Fruit fly (Drosophila melanogaster) whole organism, embryonic: ENCODE measurements around the gene CG44261.

Source experiments
- Atf-2 ChIP-seq: fragments of 200-800 bp; sonication (Bioruptor generic); optimal IDR thresholded peaks from 2 replicates; lab custom pipeline; 2016; ENCODE audit warnings: missing biosample characterization, missing genetic modification characterization
- B-H1 ChIP-seq: fragments of 200-800 bp; sonication (Bioruptor generic); IDR thresholded peaks from 3 replicates; pipeline ENCODE4 v1.3.6; 2022; ENCODE audit warnings: missing biosample characterization, missing genetic modification characterization
- BtbVII ChIP-seq: fragments of 200-800 bp; sonication (Bioruptor generic); optimal IDR thresholded peaks from 3 replicates; lab custom pipeline; 2017; ENCODE audit warnings: missing biosample characterization, mild to moderate bottlenecking, missing genetic modification characterization
- CG12104 ChIP-seq: fragments of 200-800 bp; sonication (Bioruptor generic); optimal IDR thresholded peaks from 3 replicates; lab custom pipeline; 2016; ENCODE audit warnings: missing biosample characterization, missing genetic modification characterization
- CG12236 ChIP-seq: fragments of 200-800 bp; sonication (Bioruptor generic); optimal IDR thresholded peaks from 2 replicates; lab custom pipeline; 2016; ENCODE audit warnings: missing biosample characterization, missing genetic modification characterization
- CG12942 ChIP-seq: fragments of 200-800 bp; sonication (Bioruptor generic); optimal IDR thresholded peaks from 3 replicates; lab custom pipeline; 2016; ENCODE audit warnings: missing biosample characterization, missing genetic modification characterization
- CG17359 ChIP-seq: fragments of 200-800 bp; sonication (Bioruptor generic); optimal IDR thresholded peaks from 3 replicates; lab custom pipeline; 2018; ENCODE audit warnings: missing biosample characterization, mild to moderate bottlenecking, missing genetic modification characterization, moderate library complexity
- CG1792 ChIP-seq: fragments of 200-800 bp; sonication (Bioruptor generic); optimal IDR thresholded peaks from 2 replicates; lab custom pipeline; 2016; ENCODE audit warnings: missing biosample characterization, missing genetic modification characterization
- CG18011 ChIP-seq: fragments of 200-800 bp; sonication (Bioruptor generic); optimal IDR thresholded peaks from 2 replicates; lab custom pipeline; 2017; ENCODE audit warnings: missing biosample characterization, missing genetic modification characterization, mild to moderate bottlenecking, moderate library complexity, missing genotype
- CG1832 ChIP-seq: fragments of 200-800 bp; sonication (Bioruptor generic); optimal IDR thresholded peaks from 2 replicates; lab custom pipeline; 2017; ENCODE audit warnings: missing biosample characterization, mild to moderate bottlenecking, missing genetic modification characterization, inconsistent platforms
- CG2129 ChIP-seq: fragments of 200-800 bp; sonication (Bioruptor generic); IDR thresholded peaks from 2 replicates; pipeline ENCODE4 v1.3.6; 2022; ENCODE audit warnings: missing biosample characterization, missing genetic modification characterization; ENCODE audit not compliant: partially characterized antibody
- CG2712 ChIP-seq: fragments of 200-800 bp; optimal IDR thresholded peaks from 3 replicates; lab custom pipeline; 2019; ENCODE audit warnings: missing biosample characterization, mild to moderate bottlenecking, missing genetic modification characterization, moderate library complexity
- CG30403 ChIP-seq: fragments of 200-800 bp; sonication (Bioruptor generic); optimal IDR thresholded peaks from 3 replicates; lab custom pipeline; 2016; ENCODE audit warnings: missing biosample characterization, missing genetic modification characterization
- CG31441 ChIP-seq: fragments of 200-800 bp; sonication (Bioruptor generic); IDR thresholded peaks from 2 replicates; pipeline ENCODE4 v1.3.6; 2022; ENCODE audit warnings: missing biosample characterization, missing genetic modification characterization
- CG32767 ChIP-seq: fragments of 200-800 bp; sonication (Bioruptor generic); IDR thresholded peaks from 2 replicates; pipeline ENCODE4 v1.3.6; 2022; ENCODE audit warnings: missing biosample characterization, missing genetic modification characterization
- CG32772 ChIP-seq: fragments of 200-800 bp; sonication (Bioruptor generic); IDR thresholded peaks from 2 replicates; pipeline ENCODE4 v1.3.6; 2022; ENCODE audit warnings: missing biosample characterization, missing genetic modification characterization
- CG3407 ChIP-seq: fragments of 200-800 bp; sonication (Bioruptor generic); optimal IDR thresholded peaks from 2 replicates; lab custom pipeline; 2018; ENCODE audit warnings: missing biosample characterization, mild to moderate bottlenecking, missing genetic modification characterization
- CG34376 ChIP-seq: fragments of 200-800 bp; sonication (Bioruptor generic); optimal IDR thresholded peaks from 2 replicates; lab custom pipeline; 2018; ENCODE audit warnings: missing biosample characterization, mild to moderate bottlenecking, missing genetic modification characterization
- CG3838 ChIP-seq: fragments of 200-800 bp; sonication (Bioruptor generic); optimal IDR thresholded peaks from 3 replicates; lab custom pipeline; 2016; ENCODE audit warnings: missing biosample characterization, missing genetic modification characterization
- CG4360 ChIP-seq: fragments of 200-800 bp; sonication (Bioruptor generic); IDR thresholded peaks from 2 replicates; pipeline ENCODE4 v1.3.6; 2022; ENCODE audit warnings: missing biosample characterization, missing genetic modification characterization
- CG6175 ChIP-seq: fragments of 200-800 bp; sonication (Bioruptor generic); IDR thresholded peaks from 3 replicates; pipeline ENCODE4 v1.3.6; 2022; ENCODE audit warnings: missing biosample characterization, missing genetic modification characterization
- CG7271 ChIP-seq: fragments of 200-800 bp; sonication (Bioruptor generic); optimal IDR thresholded peaks from 2 replicates; lab custom pipeline; 2018; ENCODE audit warnings: missing biosample characterization, mild to moderate bottlenecking, missing genetic modification characterization, moderate library complexity
- CG7745 ChIP-seq: fragments of 200-800 bp; sonication (Bioruptor generic); optimal IDR thresholded peaks from 2 replicates; lab custom pipeline; 2018; ENCODE audit warnings: missing biosample characterization, mild to moderate bottlenecking, missing genetic modification characterization, moderate library complexity
- CG8089 ChIP-seq: fragments of 200-800 bp; sonication (Bioruptor generic); optimal IDR thresholded peaks from 3 replicates; lab custom pipeline; 2016; ENCODE audit warnings: missing biosample characterization, missing genetic modification characterization
- CkIIα-i1 ChIP-seq: fragments of 200-800 bp; sonication (Bioruptor generic); IDR thresholded peaks from 2 replicates; pipeline ENCODE4 v1.3.6; 2022; ENCODE audit warnings: missing biosample characterization, missing genetic modification characterization
- Fer2 ChIP-seq: fragments of 200-800 bp; sonication (Bioruptor generic); optimal IDR thresholded peaks from 2 replicates; lab custom pipeline; 2018; ENCODE audit warnings: missing biosample characterization, mild to moderate bottlenecking, missing genetic modification characterization, moderate library complexity
- HLH54F ChIP-seq: fragments of 200-800 bp; sonication (Bioruptor generic); optimal IDR thresholded peaks from 3 replicates; lab custom pipeline; 2016; ENCODE audit warnings: missing biosample characterization, missing genetic modification characterization
- MESR4 ChIP-seq: fragments of 200-800 bp; sonication (Bioruptor generic); optimal IDR thresholded peaks from 2 replicates; lab custom pipeline; 2018; ENCODE audit warnings: missing biosample characterization, mild to moderate bottlenecking, missing genetic modification characterization, moderate library complexity
- MTF-1 ChIP-seq: fragments of 200-800 bp; sonication (Bioruptor generic); optimal IDR thresholded peaks from 2 replicates; lab custom pipeline; 2018; ENCODE audit warnings: missing biosample characterization, mild to moderate bottlenecking, missing genetic modification characterization, borderline replicate concordance
- NC2β ChIP-seq: fragments of 200-800 bp; sonication (Bioruptor generic); optimal IDR thresholded peaks from 2 replicates; lab custom pipeline; 2016; ENCODE audit warnings: missing biosample characterization, missing genetic modification characterization
- TFAM ChIP-seq: fragments of 200-800 bp; sonication (Bioruptor generic); optimal IDR thresholded peaks from 2 replicates; lab custom pipeline; 2017; ENCODE audit warnings: missing biosample characterization, missing genetic modification characterization, inconsistent platforms
- Taf1 ChIP-seq: fragments of 200-800 bp; sonication (Bioruptor generic); IDR thresholded peaks from 2 replicates; pipeline ENCODE4 v1.3.6; 2022; ENCODE audit warnings: missing biosample characterization, missing genetic modification characterization
- Xrp1 ChIP-seq: fragments of 200-800 bp; sonication (Bioruptor generic); IDR thresholded peaks from 2 replicates; pipeline ENCODE4 v1.3.6; 2022; ENCODE audit warnings: missing biosample characterization, missing genetic modification characterization
- aop ChIP-seq: fragments of 200-800 bp; sonication (Bioruptor generic); IDR thresholded peaks from 2 replicates; pipeline ENCODE4 v1.3.6; 2022; ENCODE audit warnings: missing biosample characterization, missing genetic modification characterization
- ap ChIP-seq: fragments of 200-800 bp; sonication (Bioruptor generic); IDR thresholded peaks from 2 replicates; pipeline ENCODE4 v1.3.6; 2022; ENCODE audit warnings: missing biosample characterization, missing genetic modification characterization
- bbx ChIP-seq: fragments of 200-800 bp; sonication (Bioruptor generic); IDR thresholded peaks from 2 replicates; pipeline ENCODE4 v1.3.6; 2022; ENCODE audit warnings: missing biosample characterization, missing genetic modification characterization; ENCODE audit not compliant: partially characterized antibody
- dan ChIP-seq: fragments of 200-800 bp; sonication (Bioruptor generic); IDR thresholded peaks from 2 replicates; pipeline ENCODE4 v1.3.6; 2022; ENCODE audit warnings: missing biosample characterization, missing genetic modification characterization
- disco-r ChIP-seq: fragments of 200-800 bp; sonication (Bioruptor generic); optimal IDR thresholded peaks from 2 replicates; lab custom pipeline; 2016; ENCODE audit warnings: missing biosample characterization, missing genetic modification characterization
- ems ChIP-seq: fragments of 200-800 bp; sonication (Bioruptor generic); optimal IDR thresholded peaks from 3 replicates; lab custom pipeline; 2016; ENCODE audit warnings: missing biosample characterization, missing genetic modification characterization
- insv ChIP-seq, 2 experiments: fragments of 200-800 bp; sonication (Bioruptor generic); optimal IDR thresholded peaks; 3 replicates each; lab custom pipeline; 2016 to 2018; ENCODE audit warnings: missing biosample characterization in 2 of 2, missing genetic modification characterization in 2 of 2
- kay ChIP-seq: fragments of 200-800 bp; sonication (Bioruptor generic); optimal IDR thresholded peaks from 2 replicates; lab custom pipeline; 2016; ENCODE audit warnings: missing biosample characterization, missing genetic modification characterization
- nerfin-1 ChIP-seq: fragments of 200-800 bp; sonication (Bioruptor generic); optimal IDR thresholded peaks from 3 replicates; lab custom pipeline; 2019; ENCODE audit warnings: missing biosample characterization, mild to moderate bottlenecking, missing genetic modification characterization, moderate library complexity
- onecut ChIP-seq: fragments of 200-800 bp; sonication (Bioruptor generic); IDR thresholded peaks from 2 replicates; pipeline ENCODE4 v1.3.6; 2022; ENCODE audit warnings: missing biosample characterization, missing genetic modification characterization
- p53 ChIP-seq: fragments of 200-800 bp; sonication (Bioruptor generic); optimal IDR thresholded peaks from 2 replicates; lab custom pipeline; 2016; ENCODE audit warnings: missing biosample characterization, missing genetic modification characterization
- pfk ChIP-seq: fragments of 200-800 bp; sonication (Bioruptor generic); optimal IDR thresholded peaks from 2 replicates; lab custom pipeline; 2018; ENCODE audit warnings: missing biosample characterization, mild to moderate bottlenecking, missing genetic modification characterization, moderate library complexity
- rib ChIP-seq: fragments of 200-800 bp; sonication (Bioruptor generic); IDR thresholded peaks from 2 replicates; pipeline ENCODE4 v1.3.6; 2022; ENCODE audit warnings: missing biosample characterization, missing genetic modification characterization
- sens-2 ChIP-seq: fragments of 200-800 bp; sonication (Bioruptor generic); IDR thresholded peaks from 2 replicates; pipeline ENCODE4 v1.3.6; 2022; ENCODE audit warnings: missing biosample characterization, missing genetic modification characterization
- tgo ChIP-seq: fragments of 200-800 bp; sonication (Bioruptor generic); IDR thresholded peaks from 3 replicates; pipeline ENCODE4 v1.3.6; 2022; ENCODE audit warnings: missing biosample characterization, missing genetic modification characterization
- unc-4 ChIP-seq: fragments of 200-800 bp; sonication (Bioruptor generic); IDR thresholded peaks from 2 replicates; pipeline ENCODE4 v1.3.6; 2022; ENCODE audit warnings: missing biosample characterization, missing genetic modification characterization; ENCODE audit not compliant: partially characterized antibody
- vnd ChIP-seq: fragments of 200-800 bp; sonication (Bioruptor generic); IDR thresholded peaks from 3 replicates; pipeline ENCODE4 v1.3.6; 2022; ENCODE audit warnings: missing biosample characterization, missing genetic modification characterization; ENCODE audit not compliant: partially characterized antibody
- zen ChIP-seq: fragments of 200-800 bp; sonication (Bioruptor generic); optimal IDR thresholded peaks from 3 replicates; lab custom pipeline; 2018; ENCODE audit warnings: missing biosample characterization, mild to moderate bottlenecking, missing genetic modification characterization, moderate library complexity

CG44261 gene

dm6 chr3R:9404104-9404512, 3.9 kb downstream of the CG44261 start, which contains the start of the genes CG9356, BBIP1 and CG8135 (continued):
- no peak for TF ChIP-seq bbx
- peak; percentile 86 for TF ChIP-seq onecut (GFP tag; lab: Robert Waterston, UW)
- TF ChIP-seq CkIIα-i1 (GFP tag; lab: Robert Waterston, UW): no peak
- peak; percentile 45 for TF ChIP-seq CG3838 (GFP tag; lab: Kevin White, UChicago)
- TF ChIP-seq B-H1 (GFP tag; lab: Robert Waterston, UW): 0 out of 3 replicates have a peak, but pooled peaks have one; percentile 28
- peak; percentile 57 for TF ChIP-seq Atf-2 (GFP tag; lab: Kevin White, UChicago)
- no peak for TF ChIP-seq ap (GFP tag; lab: Robert Waterston, UW)
- peak; percentile 82 for TF ChIP-seq CG12942 (GFP tag; lab: Kevin White, UChicago)
- TF ChIP-seq p53 (GFP tag; lab: Kevin White, UChicago): peak; percentile 60
- peak; percentile 88 for TF ChIP-seq NC2β (GFP tag; lab: Kevin White, UChicago)
- TF ChIP-seq vnd (GFP tag; lab: Robert Waterston, UW): no peak
- TF ChIP-seq CG17359 (tag; lab: Kevin White, UChicago): peak; percentile 79
- TF ChIP-seq CG12104 (GFP tag; lab: Kevin White, UChicago): peak; percentile 7
- peak; percentile 75 for TF ChIP-seq Xrp1 (GFP tag; lab: Robert Waterston, UW)
- TF ChIP-seq Taf1: no peak
- peak; percentile 45 for TF ChIP-seq CG3407
- peak; percentile 57; the same call in 1 of the 2 replicates for TF ChIP-seq unc-4
- no peak for TF ChIP-seq pfk (GFP tag; lab: Kevin White, UChicago)
- TF ChIP-seq ems: peak; percentile 80
- peak; percentile 2 for TF ChIP-seq BtbVII
- no peak for TF ChIP-seq CG7745 (tag; lab: Kevin White, UChicago)
- TF ChIP-seq MTF-1 (GFP tag; lab: Kevin White, UChicago): peak; percentile 39
- peak; percentile 44 for TF ChIP-seq Fer2 (tag; lab: Kevin White, UChicago)
- TF ChIP-seq CG7271 (tag; lab: Kevin White, UChicago): peak; percentile 76
- peak; percentile 66 for TF ChIP-seq CG1792 (GFP tag; lab: Kevin White, UChicago)
- peak in 1 of 2 experiments; percentile 34 for TF ChIP-seq insv (GFP tag; optimal IDR thresholded peaks at IDR 0.05; lab: Kevin White, UChicago)
- TF ChIP-seq CG34376 (GFP tag; lab: Kevin White, UChicago): peak; percentile 65
- peak; percentile 79 for TF ChIP-seq CG2712 (tag; lab: Kevin White, UChicago)
- no peak for TF ChIP-seq TFAM (GFP tag; lab: Kevin White, UChicago)
- TF ChIP-seq MESR4 (GFP tag; lab: Kevin White, UChicago): peak; percentile 91
- TF ChIP-seq CG4360 (GFP tag; lab: Robert Waterston, UW): peak; percentile 36; the same call in 1 of the 2 replicates
- no peak for TF ChIP-seq CG6175 (GFP tag; lab: Robert Waterston, UW)
- no peak for TF ChIP-seq dan (GFP tag; lab: Robert Waterston, UW)
- peak; percentile 69 for TF ChIP-seq CG32772 (GFP tag; lab: Robert Waterston, UW)
- peak; percentile 57 for TF ChIP-seq kay (GFP tag; lab: Kevin White, UChicago)
- peak; percentile 53 for TF ChIP-seq CG8089
- TF ChIP-seq CG31441 (GFP tag; lab: Robert Waterston, UW): no peak; the same call in 1 of the 2 replicates
- peak; percentile 87 for TF ChIP-seq HLH54F (GFP tag; lab: Kevin White, UChicago)
- TF ChIP-seq CG12236: peak; percentile 40
- no peak for TF ChIP-seq CG2129 (GFP tag; lab: Robert Waterston, UW)
- TF ChIP-seq zen (tag; lab: Kevin White, UChicago): peak; percentile 79
- no peak for TF ChIP-seq CG1832 (GFP tag; lab: Kevin White, UChicago)
- no peak for TF ChIP-seq disco-r
- TF ChIP-seq rib (GFP tag; lab: Robert Waterston, UW): no peak
- peak; percentile 54 for TF ChIP-seq nerfin-1 (tag; lab: Kevin White, UChicago)
- no peak for TF ChIP-seq CG32767 (GFP tag; lab: Robert Waterston, UW)
- TF ChIP-seq sens-2 (GFP tag; lab: Robert Waterston, UW): no peak; the same call in 1 of the 2 replicates
- TF ChIP-seq tgo (GFP tag; lab: Robert Waterston, UW): peak; percentile 60; the same call in 2 of the 3 replicates
- TF ChIP-seq CG30403 (GFP tag; lab: Kevin White, UChicago): peak; percentile 84
- TF ChIP-seq aop (GFP tag; lab: Robert Waterston, UW): no peak
- TF ChIP-seq CG18011 (GFP tag; lab: Kevin White, UChicago): peak; percentile 68
